1 fruit fly cellular context compared by ENCODE assay signal in genomic region chrX:16420048-16420447, dm6.
A peak's percentile ranks its signal among the peaks of the same experiment; 100 is the strongest.
TF ChIP-seq lines count a peak whose summit lies in the region.

No protein-coding gene starts in this region.

TF ChIP-seq in whole organism, embryonic, 481 proteins besides CTCF, POLR2A, EP300 and RAD21 (continued from another document and continues in another):
- TF ChIP-seq Hr39 (optimal IDR thresholded peaks at IDR 0.05; lab: Kevin White, UChicago): no peak
- no peak for TF ChIP-seq CG5953 (GFP tag; IDR thresholded peaks at IDR 0.05; lab: Robert Waterston, UW)
- no peak for TF ChIP-seq CG6791 (GFP tag; IDR thresholded peaks at IDR 0.05; lab: Robert Waterston, UW; ENCODE audit: partially characterized antibody)
- peak; percentile 11 for TF ChIP-seq CG6765 (GFP tag; optimal IDR thresholded peaks at IDR 0.05; lab: Kevin White, UChicago)
- no peak for TF ChIP-seq CoRest (tag; optimal IDR thresholded peaks at IDR 0.05; lab: Kevin White, UChicago)
- no peak for TF ChIP-seq CG3847 (GFP tag; IDR thresholded peaks at IDR 0.05; lab: Robert Waterston, UW)
- TF ChIP-seq CG16813 (GFP tag; IDR thresholded peaks at IDR 0.05; lab: Robert Waterston, UW; ENCODE audit: partially characterized antibody): no peak
- no peak for TF ChIP-seq CG3163 (GFP tag; optimal IDR thresholded peaks at IDR 0.05; lab: Kevin White, UChicago)
- TF ChIP-seq Ada2b (GFP tag; IDR thresholded peaks at IDR 0.05; lab: Robert Waterston, UW): no peak
- TF ChIP-seq lilli (GFP tag; optimal IDR thresholded peaks at IDR 0.05; lab: Kevin White, UChicago): no peak
- no peak for TF ChIP-seq oc (tag; optimal IDR thresholded peaks at IDR 0.05; lab: Kevin White, UChicago)
- no peak for TF ChIP-seq stc (GFP tag; IDR thresholded peaks at IDR 0.05; lab: Robert Waterston, UW)
- TF ChIP-seq CG32767 (GFP tag; IDR thresholded peaks at IDR 0.05; lab: Robert Waterston, UW): no peak
- no peak for TF ChIP-seq B-H1 (GFP tag; IDR thresholded peaks at IDR 0.05; lab: Robert Waterston, UW)
- TF ChIP-seq Dip3 (GFP tag; optimal IDR thresholded peaks at IDR 0.05; lab: Kevin White, UChicago): no peak
- no peak for TF ChIP-seq CG10979 (tag; optimal IDR thresholded peaks at IDR 0.05; lab: Kevin White, UChicago)
- TF ChIP-seq Bteb2 (GFP tag; optimal IDR thresholded peaks at IDR 0.05; lab: Kevin White, UChicago): no peak
- 0 out of 2 replicates have a peak, but pooled peaks have one; percentile 16 for TF ChIP-seq HLH3B (GFP tag; IDR thresholded peaks at IDR 0.05; lab: Robert Waterston, UW)
- TF ChIP-seq ham (GFP tag; IDR thresholded peaks at IDR 0.05; lab: Robert Waterston, UW): no peak
- TF ChIP-seq bsh (GFP tag; optimal IDR thresholded peaks at IDR 0.05; lab: Kevin White, UChicago): no peak
- no peak for TF ChIP-seq CG2116 (GFP tag; optimal IDR thresholded peaks at IDR 0.05; lab: Kevin White, UChicago)
- no peak for TF ChIP-seq p53 (GFP tag; optimal IDR thresholded peaks at IDR 0.05; lab: Kevin White, UChicago)
- TF ChIP-seq pb (GFP tag; optimal IDR thresholded peaks at IDR 0.05; lab: Kevin White, UChicago): no peak
- peak; percentile 11 for TF ChIP-seq CG1603 (tag; optimal IDR thresholded peaks at IDR 0.05; lab: Kevin White, UChicago)
- TF ChIP-seq CG8388 (GFP tag; optimal IDR thresholded peaks at IDR 0.05; lab: Kevin White, UChicago): no peak
- no peak for TF ChIP-seq CG7271 (tag; optimal IDR thresholded peaks at IDR 0.05; lab: Kevin White, UChicago)
- TF ChIP-seq Taf1 (GFP tag; IDR thresholded peaks at IDR 0.05; lab: Robert Waterston, UW): no peak
- no peak for TF ChIP-seq Gsc (GFP tag; IDR thresholded peaks at IDR 0.05; lab: Robert Waterston, UW)
- TF ChIP-seq chinmo (GFP tag; IDR thresholded peaks at IDR 0.05; lab: Robert Waterston, UW; ENCODE audit: partially characterized antibody): no peak
- TF ChIP-seq lbe (GFP tag; optimal IDR thresholded peaks at IDR 0.05; lab: Kevin White, UChicago): no peak
- TF ChIP-seq CG13123 (GFP tag; optimal IDR thresholded peaks at IDR 0.05; lab: Kevin White, UChicago): no peak
- no peak for TF ChIP-seq CG30431 (GFP tag; optimal IDR thresholded peaks at IDR 0.05; lab: Kevin White, UChicago)
- TF ChIP-seq Rx (GFP tag; IDR thresholded peaks at IDR 0.05; lab: Robert Waterston, UW): no peak
- no peak for TF ChIP-seq CG5245 (GFP tag; optimal IDR thresholded peaks at IDR 0.05; lab: Kevin White, UChicago)
- no peak for TF ChIP-seq pita (GFP tag; optimal IDR thresholded peaks at IDR 0.05; lab: Kevin White, UChicago)
- TF ChIP-seq Dll (GFP tag; IDR thresholded peaks at IDR 0.05; lab: Robert Waterston, UW; ENCODE audit: partially characterized antibody): no peak
- TF ChIP-seq Hsf (GFP tag; optimal IDR thresholded peaks at IDR 0.05; lab: Kevin White, UChicago): no peak
- no peak for TF ChIP-seq CG6854 (GFP tag; optimal IDR thresholded peaks at IDR 0.05; lab: Kevin White, UChicago)
- no peak for TF ChIP-seq ara (GFP tag; IDR thresholded peaks at IDR 0.05; lab: Robert Waterston, UW)
- TF ChIP-seq gce (GFP tag; IDR thresholded peaks at IDR 0.05; lab: Robert Waterston, UW): no peak
- TF ChIP-seq CHES-1-like (GFP tag; optimal IDR thresholded peaks at IDR 0.05; lab: Kevin White, UChicago): no peak
- TF ChIP-seq ERR (GFP tag; optimal IDR thresholded peaks at IDR 0.05; lab: Kevin White, UChicago): no peak
- no peak for TF ChIP-seq Abd-B (GFP tag; optimal IDR thresholded peaks at IDR 0.05; lab: Kevin White, UChicago)
- no peak for TF ChIP-seq vvl (GFP tag; IDR thresholded peaks at IDR 0.05; lab: Robert Waterston, UW)
- no peak for TF ChIP-seq zf30C (GFP tag; optimal IDR thresholded peaks at IDR 0.05; lab: Kevin White, UChicago)
- TF ChIP-seq CG13894 (tag; optimal IDR thresholded peaks at IDR 0.05; lab: Kevin White, UChicago): no peak
- TF ChIP-seq Dbx (GFP tag; IDR thresholded peaks at IDR 0.05; lab: Robert Waterston, UW): no peak
- TF ChIP-seq dmrt11E (tag; optimal IDR thresholded peaks at IDR 0.05; lab: Kevin White, UChicago): no peak
- no peak for TF ChIP-seq Spps (tag; optimal IDR thresholded peaks at IDR 0.05; lab: Kevin White, UChicago)
- TF ChIP-seq amos (GFP tag; IDR thresholded peaks at IDR 0.05; lab: Robert Waterston, UW; ENCODE audit: partially characterized antibody): no peak
- no peak for TF ChIP-seq grn (GFP tag; optimal IDR thresholded peaks at IDR 0.05; lab: Kevin White, UChicago)
- no peak for TF ChIP-seq pan (optimal IDR thresholded peaks at IDR 0.05; lab: Kevin White, UChicago)
- TF ChIP-seq pan (GFP tag; optimal IDR thresholded peaks at IDR 0.05 in 1 of 2, IDR thresholded peaks at IDR 0.05 in 1 of 2): peak in 1 of 2 experiments; percentile 14
- TF ChIP-seq zfh1 (GFP tag; IDR thresholded peaks at IDR 0.05; lab: Robert Waterston, UW): no peak
- TF ChIP-seq CG9797 (GFP tag; optimal IDR thresholded peaks at IDR 0.05; lab: Kevin White, UChicago): no peak
- no peak for TF ChIP-seq D19A (tag; optimal IDR thresholded peaks at IDR 0.05; lab: Kevin White, UChicago)
- no peak for TF ChIP-seq B-H2 (GFP tag; optimal IDR thresholded peaks at IDR 0.05; lab: Kevin White, UChicago)
- peak; percentile 2 for TF ChIP-seq Asciz (GFP tag; optimal IDR thresholded peaks at IDR 0.05; lab: Kevin White, UChicago)
- no peak for TF ChIP-seq sim (GFP tag; IDR thresholded peaks at IDR 0.05; lab: Robert Waterston, UW)
- TF ChIP-seq tll (GFP tag; optimal IDR thresholded peaks at IDR 0.05; lab: Kevin White, UChicago): no peak
- no peak for TF ChIP-seq Chrac-16 (GFP tag; optimal IDR thresholded peaks at IDR 0.05; lab: Kevin White, UChicago)
- TF ChIP-seq ewg (GFP tag; optimal IDR thresholded peaks at IDR 0.05; lab: Kevin White, UChicago): no peak
- no peak for TF ChIP-seq CG2129 (GFP tag; IDR thresholded peaks at IDR 0.05; lab: Robert Waterston, UW; ENCODE audit: partially characterized antibody)
- no peak for TF ChIP-seq insv (GFP tag; optimal IDR thresholded peaks at IDR 0.05; lab: Kevin White, UChicago)
- peak; percentile 67 for TF ChIP-seq D19B (GFP tag; optimal IDR thresholded peaks at IDR 0.05; lab: Kevin White, UChicago)
- no peak for TF ChIP-seq fru (optimal IDR thresholded peaks at IDR 0.05; lab: Kevin White, UChicago)
- no peak for TF ChIP-seq ttk (GFP tag; IDR thresholded peaks at IDR 0.05; lab: Robert Waterston, UW)
- TF ChIP-seq jing (GFP tag; optimal IDR thresholded peaks at IDR 0.05; lab: Kevin White, UChicago): no peak
- TF ChIP-seq Jarid2 (GFP tag; optimal IDR thresholded peaks at IDR 0.05; lab: Kevin White, UChicago): no peak
- TF ChIP-seq CG42726 (GFP tag; IDR thresholded peaks at IDR 0.05; lab: Robert Waterston, UW; ENCODE audit: partially characterized antibody): no peak
- no peak for TF ChIP-seq HmgZ (tag; optimal IDR thresholded peaks at IDR 0.05; lab: Kevin White, UChicago)
- no peak for TF ChIP-seq salm (tag; optimal IDR thresholded peaks at IDR 0.05; lab: Kevin White, UChicago)
- no peak for TF ChIP-seq chn (GFP tag; optimal IDR thresholded peaks at IDR 0.05; lab: Kevin White, UChicago)
- no peak for TF ChIP-seq CG14050 (GFP tag; IDR thresholded peaks at IDR 0.05; lab: Robert Waterston, UW)
- TF ChIP-seq peb (GFP tag; IDR thresholded peaks at IDR 0.05; lab: Robert Waterston, UW): no peak
- TF ChIP-seq CG12769 (tag; optimal IDR thresholded peaks at IDR 0.05; lab: Kevin White, UChicago): peak; percentile 23
- TF ChIP-seq CG31365 (tag; optimal IDR thresholded peaks at IDR 0.05; lab: Kevin White, UChicago): peak; percentile 8
- TF ChIP-seq Pdp1 (GFP tag; optimal IDR thresholded peaks at IDR 0.05; lab: Kevin White, UChicago): peak in 1 of 2 experiments; percentile 28
- no peak for TF ChIP-seq pzg (GFP tag; optimal IDR thresholded peaks at IDR 0.05; lab: Kevin White, UChicago)
- no peak for TF ChIP-seq CG34422 (GFP tag; IDR thresholded peaks at IDR 0.05; lab: Robert Waterston, UW)
- TF ChIP-seq exex (tag; optimal IDR thresholded peaks at IDR 0.05; lab: Kevin White, UChicago): no peak
- no peak for TF ChIP-seq Lim3 (GFP tag; IDR thresholded peaks at IDR 0.05; lab: Robert Waterston, UW)
- no peak for TF ChIP-seq dysf (GFP tag; IDR thresholded peaks at IDR 0.05; lab: Robert Waterston, UW)
- no peak for TF ChIP-seq Poxn (GFP tag; IDR thresholded peaks at IDR 0.05; lab: Robert Waterston, UW)
- TF ChIP-seq Fer1 (GFP tag; optimal IDR thresholded peaks at IDR 0.05; lab: Kevin White, UChicago): peak; percentile 50
- no peak for TF ChIP-seq Dref (GFP tag; IDR thresholded peaks at IDR 0.05; lab: Robert Waterston, UW)
- TF ChIP-seq gcm (GFP tag; optimal IDR thresholded peaks at IDR 0.05; lab: Kevin White, UChicago): no peak
- TF ChIP-seq CG15479 (GFP tag; optimal IDR thresholded peaks at IDR 0.05; lab: Kevin White, UChicago): no peak
- no peak for TF ChIP-seq stwl (tag; optimal IDR thresholded peaks at IDR 0.05; lab: Kevin White, UChicago)
- no peak for TF ChIP-seq CG10462 (GFP tag; optimal IDR thresholded peaks at IDR 0.05; lab: Kevin White, UChicago)
- no peak for TF ChIP-seq CG10654 (GFP tag; optimal IDR thresholded peaks at IDR 0.05; lab: Kevin White, UChicago)
- TF ChIP-seq Sox102F (GFP tag; optimal IDR thresholded peaks at IDR 0.05; lab: Kevin White, UChicago): no peak
- no peak for TF ChIP-seq unc-4 (GFP tag; IDR thresholded peaks at IDR 0.05; lab: Robert Waterston, UW; ENCODE audit: partially characterized antibody)
- TF ChIP-seq mirr (GFP tag; optimal IDR thresholded peaks at IDR 0.05; lab: Kevin White, UChicago): peak; percentile 46
- TF ChIP-seq CG12219 (GFP tag; optimal IDR thresholded peaks at IDR 0.05; lab: Kevin White, UChicago): no peak
- no peak for TF ChIP-seq Rfx (GFP tag; IDR thresholded peaks at IDR 0.05; lab: Robert Waterston, UW)
- TF ChIP-seq CG10543 (GFP tag; optimal IDR thresholded peaks at IDR 0.05; lab: Kevin White, UChicago): no peak
- peak; percentile 6 for TF ChIP-seq wek (GFP tag; optimal IDR thresholded peaks at IDR 0.05; lab: Kevin White, UChicago)
- peak; percentile 68 for TF ChIP-seq Med (GFP tag; lab: Kevin White, UChicago)
- peak; percentile 10 for TF ChIP-seq fd3F (GFP tag; optimal IDR thresholded peaks at IDR 0.05; lab: Kevin White, UChicago)
- no peak for TF ChIP-seq vnd (GFP tag; IDR thresholded peaks at IDR 0.05; lab: Robert Waterston, UW; ENCODE audit: partially characterized antibody)
- TF ChIP-seq CG7963 (GFP tag; IDR thresholded peaks at IDR 0.05; lab: Robert Waterston, UW; ENCODE audit: partially characterized antibody): no peak
- no peak for TF ChIP-seq row (GFP tag; IDR thresholded peaks at IDR 0.05; lab: Robert Waterston, UW)
- no peak for TF ChIP-seq CG6272 (GFP tag; IDR thresholded peaks at IDR 0.05; lab: Robert Waterston, UW)
- TF ChIP-seq org-1 (GFP tag; optimal IDR thresholded peaks at IDR 0.05; lab: Kevin White, UChicago): no peak
- TF ChIP-seq inv (GFP tag; IDR thresholded peaks at IDR 0.05; lab: Robert Waterston, UW; ENCODE audit: partially characterized antibody): no peak
- no peak for TF ChIP-seq CG15073 (GFP tag; optimal IDR thresholded peaks at IDR 0.05; lab: Kevin White, UChicago)
- TF ChIP-seq corto (GFP tag; optimal IDR thresholded peaks at IDR 0.05; lab: Kevin White, UChicago): no peak
- no peak for TF ChIP-seq CG12104 (GFP tag; optimal IDR thresholded peaks at IDR 0.05; lab: Kevin White, UChicago)
- TF ChIP-seq CG3281 (GFP tag; optimal IDR thresholded peaks at IDR 0.05; lab: Kevin White, UChicago): peak; percentile 12
- no peak for TF ChIP-seq CG1024 (GFP tag; IDR thresholded peaks at IDR 0.05; lab: Robert Waterston, UW)
- TF ChIP-seq ash1 (GFP tag; optimal IDR thresholded peaks at IDR 0.05; lab: Kevin White, UChicago): no peak
- TF ChIP-seq da (GFP tag; optimal IDR thresholded peaks at IDR 0.05; lab: Kevin White, UChicago): no peak
- peak; percentile 49 for TF ChIP-seq CG18599 (GFP tag; optimal IDR thresholded peaks at IDR 0.05; lab: Kevin White, UChicago)
- peak; percentile 34 for TF ChIP-seq ATbp (GFP tag; optimal IDR thresholded peaks at IDR 0.05; lab: Kevin White, UChicago)
- TF ChIP-seq CG9876 (GFP tag; optimal IDR thresholded peaks at IDR 0.05; lab: Kevin White, UChicago): no peak
- TF ChIP-seq BtbVII (GFP tag; optimal IDR thresholded peaks at IDR 0.05; lab: Kevin White, UChicago): peak; percentile 26
- TF ChIP-seq Awh (GFP tag; IDR thresholded peaks at IDR 0.05; lab: Robert Waterston, UW): no peak
- no peak for TF ChIP-seq CG14667 (GFP tag; IDR thresholded peaks at IDR 0.05; lab: Robert Waterston, UW)
- peak; percentile 68 for TF ChIP-seq lab (GFP tag; optimal IDR thresholded peaks at IDR 0.05; lab: Kevin White, UChicago)
- peak; percentile 42 for TF ChIP-seq CG2678 (tag; optimal IDR thresholded peaks at IDR 0.05; lab: Kevin White, UChicago)
- no peak for TF ChIP-seq tna (GFP tag; IDR thresholded peaks at IDR 0.05; lab: Robert Waterston, UW; ENCODE audit: partially characterized antibody)
- no peak for TF ChIP-seq CG8290 (GFP tag; optimal IDR thresholded peaks at IDR 0.05; lab: Kevin White, UChicago)
- peak in 1 of 2 experiments; percentile 54 for TF ChIP-seq CG8290 (tag; optimal IDR thresholded peaks at IDR 0.05; lab: Kevin White, UChicago)
- no peak for TF ChIP-seq CG5180 (GFP tag; optimal IDR thresholded peaks at IDR 0.05; lab: Kevin White, UChicago)
- TF ChIP-seq mam (GFP tag; optimal IDR thresholded peaks at IDR 0.05; lab: Kevin White, UChicago): no peak
- peak; percentile 3 for TF ChIP-seq Fer3 (tag; optimal IDR thresholded peaks at IDR 0.05; lab: Kevin White, UChicago)
- TF ChIP-seq CG2875 (GFP tag; optimal IDR thresholded peaks at IDR 0.05; lab: Kevin White, UChicago): no peak
- peak; percentile 34 for TF ChIP-seq CG15514 (GFP tag; optimal IDR thresholded peaks at IDR 0.05; lab: Kevin White, UChicago)
- no peak for TF ChIP-seq CG14860 (GFP tag; IDR thresholded peaks at IDR 0.05; lab: Robert Waterston, UW; ENCODE audit: partially characterized antibody)
- TF ChIP-seq CG9437 (GFP tag; optimal IDR thresholded peaks at IDR 0.05; lab: Kevin White, UChicago): no peak
- TF ChIP-seq Dp (GFP tag; optimal IDR thresholded peaks at IDR 0.05; lab: Kevin White, UChicago): no peak
- no peak for TF ChIP-seq Bgb (GFP tag; IDR thresholded peaks at IDR 0.05; lab: Robert Waterston, UW; ENCODE audit: partially characterized antibody)
- TF ChIP-seq CG7556 (GFP tag; optimal IDR thresholded peaks at IDR 0.05; lab: Kevin White, UChicago): no peak
- no peak for TF ChIP-seq CG4404 (GFP tag; IDR thresholded peaks at IDR 0.05; lab: Robert Waterston, UW)
- no peak for TF ChIP-seq Atf6 (GFP tag; IDR thresholded peaks at IDR 0.05; lab: Robert Waterston, UW)
- no peak for TF ChIP-seq NK7.1 (GFP tag; optimal IDR thresholded peaks at IDR 0.05; lab: Kevin White, UChicago)
- TF ChIP-seq CG18262 (tag; optimal IDR thresholded peaks at IDR 0.05; lab: Kevin White, UChicago): no peak
- no peak for TF ChIP-seq zen2 (GFP tag; IDR thresholded peaks at IDR 0.05; lab: Robert Waterston, UW; ENCODE audit: partially characterized antibody)
